Worm (Caenorhabditis elegans) whole organism, young adult: ENCODE data around the gene clec-54.

Experiments
- F33H1.4 ChIP-seq: fragments of 200-800 bp; sonication (Bioruptor generic); IDR thresholded peaks from 2 replicates; pipeline ENCODE4 v1.3.6; 2022; ENCODE audit warnings: missing genetic modification reagents, missing genetic modification characterization, missing compliant biosample characterization
- F49E8.2 ChIP-seq: sonication (generic microtip); optimal IDR thresholded peaks from 3 replicates; lab custom pipeline; 2017; ENCODE audit warnings: missing genetic modification characterization, mild to moderate bottlenecking, missing compliant biosample characterization, antibody characterized with exemption, moderate library complexity; ENCODE audit not compliant: insufficient read depth
- ceh-27 ChIP-seq: fragments of 200-800 bp; sonication (Bioruptor generic); optimal IDR thresholded peaks from 2 replicates; lab custom pipeline; 2018; ENCODE audit warnings: mild to moderate bottlenecking, missing genetic modification characterization, moderate library complexity, missing compliant biosample characterization
- snpc-4 ChIP-seq, 5 experiments: fragments of 150-350 bp in 1 of 5; sonication (generic microtip) in 4 of 5; optimal IDR thresholded peaks; 2 replicates each; lab custom pipeline; 2014 to 2018; ENCODE audit warnings: missing genetic modification characterization in 5 of 5, missing biosample characterization in 3 of 5, antibody characterized with exemption in 2 of 5, mild to moderate bottlenecking in 2 of 5, missing compliant biosample characterization in 2 of 5, missing genotype in 2 of 5, moderate library complexity in 2 of 5, missing genetic modification reagents in 1 of 5

DNA sequence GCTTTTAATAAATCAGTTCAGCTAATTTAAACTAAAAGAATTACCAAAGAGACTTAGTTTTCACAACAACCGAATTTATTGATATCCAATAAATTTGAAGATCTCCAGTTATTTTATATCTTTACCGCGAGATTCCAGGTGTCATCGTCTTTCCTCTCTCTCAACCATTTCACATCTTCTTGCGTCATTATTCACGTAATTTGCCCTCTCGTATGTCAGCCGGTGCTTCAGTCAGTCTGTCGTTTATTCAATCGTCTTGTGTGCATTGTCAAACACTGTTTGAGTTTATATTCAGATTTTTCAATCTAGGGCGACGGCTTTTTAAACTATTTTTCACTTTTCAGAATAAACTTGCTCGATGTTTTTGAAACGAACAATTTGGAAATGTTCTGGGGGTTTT, 39.3 kb upstream of the clec-54 start:
- no peak for TF ChIP-seq F33H1.4 (GFP tag; lab: Robert Waterston, UW)
- no peak for TF ChIP-seq snpc-4 (GFP tag; optimal IDR thresholded peaks at IDR 0.05; lab: Kevin White, UChicago)
- no peak for TF ChIP-seq snpc-4 (tag; optimal IDR thresholded peaks at IDR 0.05; lab: Kevin White, UChicago)
- TF ChIP-seq ceh-27 (GFP tag; lab: Kevin White, UChicago): no peak
- TF ChIP-seq F49E8.2: no peak
